Fruit fly (Drosophila melanogaster) whole organism, embryonic: ENCODE data around the gene syd.

Experiments
- Atf3 ChIP-seq: fragments of 200-800 bp; sonication (Bioruptor generic); optimal IDR thresholded peaks from 3 replicates; lab custom pipeline; 2016; ENCODE audit warnings: missing biosample characterization, missing genetic modification characterization
- Awh ChIP-seq: fragments of 200-800 bp; sonication (Bioruptor generic); IDR thresholded peaks from 2 replicates; pipeline ENCODE4, ENCODE4 v1.3.6; 2022; ENCODE audit warnings: missing biosample characterization, missing genetic modification characterization
- B-H1 ChIP-seq: fragments of 200-800 bp; sonication (Bioruptor generic); IDR thresholded peaks from 3 replicates; pipeline ENCODE4 v1.3.6; 2022; ENCODE audit warnings: missing biosample characterization, missing genetic modification characterization
- CG10565 ChIP-seq: fragments of 200-800 bp; sonication (Bioruptor generic); optimal IDR thresholded peaks from 3 replicates; lab custom pipeline; 2016; ENCODE audit warnings: missing biosample characterization, mild to moderate bottlenecking, missing genetic modification characterization
- CG11560 ChIP-seq: fragments of 200-800 bp; sonication (Bioruptor generic); IDR thresholded peaks from 3 replicates; pipeline ENCODE4 v1.3.6; 2022; ENCODE audit warnings: missing biosample characterization, missing genetic modification characterization
- CG12236 ChIP-seq: fragments of 200-800 bp; sonication (Bioruptor generic); optimal IDR thresholded peaks from 2 replicates; lab custom pipeline; 2016; ENCODE audit warnings: missing biosample characterization, missing genetic modification characterization
- CG12744 ChIP-seq: fragments of 200-800 bp; sonication (Bioruptor generic); optimal IDR thresholded peaks from 2 replicates; lab custom pipeline; 2016; ENCODE audit warnings: missing biosample characterization, missing genetic modification characterization
- CG14860 ChIP-seq: fragments of 200-800 bp; sonication (Bioruptor generic); IDR thresholded peaks from 3 replicates; pipeline ENCODE4 v1.3.6; 2022; ENCODE audit warnings: missing biosample characterization, missing genetic modification characterization; ENCODE audit not compliant: partially characterized antibody
- CG1602 ChIP-seq: fragments of 200-800 bp; sonication (Bioruptor generic); optimal IDR thresholded peaks from 3 replicates; lab custom pipeline; 2016; ENCODE audit warnings: missing biosample characterization, missing genetic modification characterization
- CG1603 ChIP-seq: fragments of 200-800 bp; sonication (Bioruptor generic); optimal IDR thresholded peaks from 2 replicates; lab custom pipeline; 2019; ENCODE audit warnings: missing biosample characterization, mild to moderate bottlenecking, missing genetic modification characterization, moderate library complexity
- CG17385 ChIP-seq: fragments of 200-800 bp; sonication (Bioruptor generic); optimal IDR thresholded peaks from 3 replicates; lab custom pipeline; 2018; ENCODE audit warnings: missing biosample characterization, mild to moderate bottlenecking, missing genetic modification characterization
- CG18764 ChIP-seq: fragments of 200-800 bp; sonication (Bioruptor generic); optimal IDR thresholded peaks from 3 replicates; lab custom pipeline; 2016; ENCODE audit warnings: missing biosample characterization, missing genetic modification characterization
- CG2116 ChIP-seq: fragments of 200-800 bp; sonication (Bioruptor generic); optimal IDR thresholded peaks from 3 replicates; lab custom pipeline; 2018; ENCODE audit warnings: missing biosample characterization, mild to moderate bottlenecking, missing genetic modification characterization
- CG3065 ChIP-seq: fragments of 200-800 bp; sonication (Bioruptor generic); optimal IDR thresholded peaks from 2 replicates; lab custom pipeline; 2016; ENCODE audit warnings: missing biosample characterization, missing genetic modification characterization
- CG31388 ChIP-seq: fragments of 200-800 bp; sonication (Bioruptor generic); optimal IDR thresholded peaks from 2 replicates; lab custom pipeline; 2016; ENCODE audit warnings: missing biosample characterization, missing genetic modification characterization
- CG4707 ChIP-seq: fragments of 200-800 bp; sonication (Bioruptor generic); optimal IDR thresholded peaks from 2 replicates; lab custom pipeline; 2018; ENCODE audit warnings: missing biosample characterization, mild to moderate bottlenecking, missing genetic modification characterization, moderate library complexity
- CG5180 ChIP-seq: fragments of 200-800 bp; sonication (Bioruptor generic); optimal IDR thresholded peaks from 3 replicates; lab custom pipeline; 2017; ENCODE audit warnings: missing biosample characterization, missing genetic modification characterization, mild to moderate bottlenecking, moderate library complexity, missing genetic modification reagents
- CG6175 ChIP-seq: fragments of 200-800 bp; sonication (Bioruptor generic); IDR thresholded peaks from 3 replicates; pipeline ENCODE4 v1.3.6; 2022; ENCODE audit warnings: missing biosample characterization, missing genetic modification characterization
- CG6791 ChIP-seq: fragments of 200-800 bp; sonication (Bioruptor generic); IDR thresholded peaks from 3 replicates; pipeline ENCODE4 v1.3.6; 2022; ENCODE audit warnings: missing biosample characterization, missing genetic modification characterization; ENCODE audit not compliant: partially characterized antibody
- CG7372 ChIP-seq: fragments of 200-800 bp; sonication (Bioruptor generic); IDR thresholded peaks from 2 replicates; pipeline ENCODE4 v1.3.6; 2022; ENCODE audit warnings: missing biosample characterization, missing genetic modification characterization
- CG9797 ChIP-seq: fragments of 200-800 bp; sonication (Bioruptor generic); optimal IDR thresholded peaks from 3 replicates; lab custom pipeline; 2018; ENCODE audit warnings: missing biosample characterization, mild to moderate bottlenecking, missing genetic modification characterization
- CG9817 ChIP-seq: fragments of 200-800 bp; sonication (Bioruptor generic); optimal IDR thresholded peaks from 2 replicates; lab custom pipeline; 2018; ENCODE audit warnings: missing biosample characterization, mild to moderate bottlenecking, missing genetic modification characterization, moderate library complexity
- D19A ChIP-seq: fragments of 200-800 bp; optimal IDR thresholded peaks from 3 replicates; lab custom pipeline; 2019; ENCODE audit warnings: missing biosample characterization, mild to moderate bottlenecking, missing genetic modification characterization, moderate library complexity
- Dref ChIP-seq: fragments of 200-800 bp; sonication (Bioruptor generic); IDR thresholded peaks from 2 replicates; pipeline ENCODE4 v1.3.6; 2022; ENCODE audit warnings: missing biosample characterization, missing genetic modification characterization
- E2f2 ChIP-seq: fragments of 200-800 bp; sonication (Bioruptor generic); IDR thresholded peaks from 2 replicates; pipeline ENCODE4 v1.3.6; 2022; ENCODE audit warnings: missing biosample characterization, missing genetic modification characterization
- Fer2 ChIP-seq: fragments of 200-800 bp; sonication (Bioruptor generic); optimal IDR thresholded peaks from 2 replicates; lab custom pipeline; 2018; ENCODE audit warnings: missing biosample characterization, mild to moderate bottlenecking, missing genetic modification characterization, moderate library complexity
- Gsc ChIP-seq: fragments of 200-800 bp; sonication (Bioruptor generic); IDR thresholded peaks from 2 replicates; pipeline ENCODE4 v1.3.6; 2022; ENCODE audit warnings: missing biosample characterization, missing genetic modification characterization
- HmgZ ChIP-seq: fragments of 200-800 bp; sonication (Bioruptor generic); optimal IDR thresholded peaks from 2 replicates; lab custom pipeline; 2018; ENCODE audit warnings: missing biosample characterization, mild to moderate bottlenecking, missing genetic modification characterization
- MBD-R2 ChIP-seq: fragments of 200-800 bp; sonication (Bioruptor generic); IDR thresholded peaks from 2 replicates; pipeline ENCODE4 v1.3.6; 2022; ENCODE audit warnings: missing biosample characterization, missing genetic modification characterization
- Sin3A ChIP-seq: fragments of >200 bp; optimal IDR thresholded peaks from 2 replicates; lab custom pipeline; 2018
- Xbp1 ChIP-seq: fragments of 200-800 bp; sonication (Bioruptor generic); optimal IDR thresholded peaks from 3 replicates; lab custom pipeline; 2016; ENCODE audit warnings: missing biosample characterization, mild to moderate bottlenecking, missing genetic modification characterization
- bab2 ChIP-seq: fragments of 200-800 bp; sonication (Bioruptor generic); optimal IDR thresholded peaks from 2 replicates; lab custom pipeline; 2016; ENCODE audit warnings: missing biosample characterization, missing genetic modification characterization
- cas ChIP-seq: fragments of 200-800 bp; sonication (Bioruptor generic); IDR thresholded peaks from 2 replicates; pipeline ENCODE4 v1.3.6; 2022; ENCODE audit warnings: missing biosample characterization, missing genetic modification characterization
- cato ChIP-seq: fragments of 200-800 bp; sonication (Bioruptor generic); optimal IDR thresholded peaks from 2 replicates; lab custom pipeline; 2016; ENCODE audit warnings: missing biosample characterization, missing genetic modification characterization, borderline replicate concordance
- cwo ChIP-seq: fragments of 200-800 bp; sonication (Bioruptor generic); optimal IDR thresholded peaks from 3 replicates; lab custom pipeline; 2017; ENCODE audit warnings: missing biosample characterization, missing genetic modification characterization, mild to moderate bottlenecking, moderate library complexity, missing genetic modification reagents
- danr ChIP-seq: fragments of 200-800 bp; sonication (Bioruptor generic); IDR thresholded peaks from 2 replicates; pipeline ENCODE4 v1.3.6; 2022; ENCODE audit warnings: missing biosample characterization, missing genetic modification characterization
- dati ChIP-seq: fragments of 200-800 bp; sonication (Bioruptor generic); IDR thresholded peaks from 2 replicates; pipeline ENCODE4 v1.3.6; 2022; ENCODE audit warnings: missing biosample characterization, missing genetic modification characterization
- dpn ChIP-seq, 2 experiments: fragments of 200-800 bp; sonication (Bioruptor generic); optimal IDR thresholded peaks; 3 replicates each; lab custom pipeline; 2016; ENCODE audit warnings: missing biosample characterization in 2 of 2, missing genetic modification characterization in 2 of 2
- dysf ChIP-seq: fragments of 200-800 bp; sonication (Bioruptor generic); IDR thresholded peaks from 3 replicates; pipeline ENCODE4 v1.3.6; 2022; ENCODE audit warnings: missing biosample characterization, missing genetic modification characterization
- fd64A ChIP-seq: fragments of 200-800 bp; sonication (Bioruptor generic); optimal IDR thresholded peaks from 3 replicates; lab custom pipeline; 2018; ENCODE audit warnings: missing biosample characterization, mild to moderate bottlenecking, missing genetic modification characterization
- insv ChIP-seq, 2 experiments: fragments of 200-800 bp; sonication (Bioruptor generic); optimal IDR thresholded peaks; 3 replicates each; lab custom pipeline; 2016 to 2018; ENCODE audit warnings: missing biosample characterization in 2 of 2, missing genetic modification characterization in 2 of 2
- jing ChIP-seq: fragments of 200-800 bp; sonication (Bioruptor generic); optimal IDR thresholded peaks from 2 replicates; lab custom pipeline; 2018; ENCODE audit warnings: missing biosample characterization, mild to moderate bottlenecking, missing genetic modification characterization
- peb ChIP-seq: fragments of 200-800 bp; sonication (Bioruptor generic); IDR thresholded peaks from 2 replicates; pipeline ENCODE4 v1.3.6; 2022; ENCODE audit warnings: missing biosample characterization, missing genetic modification characterization
- scrt ChIP-seq: fragments of 200-800 bp; sonication (Bioruptor generic); optimal IDR thresholded peaks from 2 replicates; lab custom pipeline; 2018; ENCODE audit warnings: missing biosample characterization, mild to moderate bottlenecking, missing genetic modification characterization, moderate library complexity
- sr ChIP-seq: fragments of 200-800 bp; sonication (Bioruptor generic); IDR thresholded peaks from 3 replicates; pipeline ENCODE4 v1.3.6; 2022; ENCODE audit warnings: missing biosample characterization, missing genetic modification characterization
- ssp ChIP-seq: fragments of 200-800 bp; sonication (Bioruptor generic); IDR thresholded peaks from 2 replicates; pipeline ENCODE4 v1.3.6; 2022; ENCODE audit warnings: missing biosample characterization, missing genetic modification characterization
- tna ChIP-seq: fragments of 200-800 bp; sonication (Bioruptor generic); IDR thresholded peaks from 2 replicates; pipeline ENCODE4 v1.3.6; 2022; ENCODE audit warnings: missing biosample characterization, missing genetic modification characterization; ENCODE audit not compliant: partially characterized antibody
- toy ChIP-seq: fragments of 200-800 bp; sonication (Bioruptor generic); IDR thresholded peaks from 2 replicates; pipeline ENCODE4 v1.3.6; 2022; ENCODE audit warnings: missing biosample characterization, missing genetic modification characterization

Gene syd

dm6 chr3L:7914969-7915596 lies 20.8 kb downstream of the syd start, which contains the start of gene Tmem43 (continued):
- no peak for TF ChIP-seq CG9817 (tag; lab: Kevin White, UChicago)
- no peak for TF ChIP-seq dpn (GFP tag; optimal IDR thresholded peaks at IDR 0.05; lab: Kevin White, UChicago)
- no peak for TF ChIP-seq CG4707
- TF ChIP-seq Gsc (GFP tag; lab: Robert Waterston, UW): no peak
- TF ChIP-seq E2f2 (GFP tag; lab: Robert Waterston, UW): peak; percentile 26; the same call in 1 of the 2 replicates
- no peak for TF ChIP-seq dati
- peak; percentile 90 for TF ChIP-seq MBD-R2 (GFP tag; lab: Robert Waterston, UW)
- TF ChIP-seq CG14860 (GFP tag; lab: Robert Waterston, UW): no peak
- TF ChIP-seq danr (GFP tag; lab: Robert Waterston, UW): no peak
- TF ChIP-seq CG9797 (GFP tag; lab: Kevin White, UChicago): peak; percentile 49
- no peak for TF ChIP-seq cas (GFP tag; lab: Robert Waterston, UW)
- no peak for TF ChIP-seq Dref (GFP tag; lab: Robert Waterston, UW)
- no peak for TF ChIP-seq CG10565
- TF ChIP-seq bab2 (GFP tag; lab: Kevin White, UChicago): no peak
- no peak for TF ChIP-seq Fer2 (tag; lab: Kevin White, UChicago)
- TF ChIP-seq CG1603 (tag; lab: Kevin White, UChicago): peak; percentile 41
- TF ChIP-seq Sin3A (lab: Kevin White, UChicago): peak; percentile 53
- TF ChIP-seq CG12236 (GFP tag; lab: Kevin White, UChicago): no peak
- TF ChIP-seq cwo (GFP tag; lab: Kevin White, UChicago): no peak
- TF ChIP-seq CG11560 (tag; lab: Robert Waterston, UW): no peak
- TF ChIP-seq CG6791: no peak
- TF ChIP-seq insv (GFP tag; optimal IDR thresholded peaks at IDR 0.05; lab: Kevin White, UChicago): no peak
- TF ChIP-seq Atf3 (GFP tag; lab: Kevin White, UChicago): no peak

- TF ChIP-seq CG6175 (GFP tag; lab: Robert Waterston, UW): no peak
- no peak for TF ChIP-seq fd64A
- no peak for TF ChIP-seq jing
- TF ChIP-seq peb (GFP tag; lab: Robert Waterston, UW): no peak
- peak; percentile 48; the same call in 1 of the 3 replicates for TF ChIP-seq dysf (GFP tag; lab: Robert Waterston, UW)
- no peak for TF ChIP-seq B-H1 (GFP tag; lab: Robert Waterston, UW)
- TF ChIP-seq dpn (GFP tag; optimal IDR thresholded peaks at IDR 0.05; lab: Kevin White, UChicago): peak in 1 of 2 experiments; percentile 19
- no peak for TF ChIP-seq CG18764 (GFP tag; lab: Kevin White, UChicago)
- TF ChIP-seq CG11560 (tag; lab: Robert Waterston, UW): 0 out of 3 replicates have a peak, but pooled peaks have one; percentile 16
- peak; percentile 0 for TF ChIP-seq HmgZ (tag; lab: Kevin White, UChicago)
- TF ChIP-seq CG31388 (GFP tag; lab: Kevin White, UChicago): no peak
- TF ChIP-seq CG2116 (GFP tag; lab: Kevin White, UChicago): peak; percentile 73
- no peak for TF ChIP-seq toy (GFP tag; lab: Robert Waterston, UW)
- TF ChIP-seq tna (GFP tag; lab: Robert Waterston, UW): peak; percentile 67
- TF ChIP-seq scrt: peak; percentile 99
- no peak for TF ChIP-seq CG12744 (GFP tag; lab: Kevin White, UChicago)
- TF ChIP-seq CG17385: peak; percentile 22
- peak; percentile 25 for TF ChIP-seq cato
- TF ChIP-seq CG3065 (GFP tag; lab: Kevin White, UChicago): no peak
- TF ChIP-seq CG5180 (GFP tag; lab: Kevin White, UChicago): no peak
- TF ChIP-seq Gsc (GFP tag; lab: Robert Waterston, UW): no peak
- no peak for TF ChIP-seq sr (GFP tag; lab: Robert Waterston, UW)
- TF ChIP-seq CG7372 (GFP tag; lab: Robert Waterston, UW): no peak
- 0 out of 2 replicates have a peak, but pooled peaks have one; percentile 10 for TF ChIP-seq Awh (GFP tag; lab: Robert Waterston, UW)
- peak; percentile 2 for TF ChIP-seq CG1602 (GFP tag; lab: Kevin White, UChicago)
- TF ChIP-seq ssp: peak; percentile 47
- TF ChIP-seq D19A: no peak
- peak; percentile 60 for TF ChIP-seq Xbp1 (GFP tag; lab: Kevin White, UChicago)
Measured at dm6 chr3L:7911765-7912556, 24.0 kb downstream of the syd start, which contains the start of the genes pbl and CG8281. Gene pbl, minus strand, starts transcription at chr3L:7911954. Gene CG8281, plus strand, starts transcription at chr3L:7912463.
